Worm (Caenorhabditis elegans) whole organism, young adult: Measurements from ENCODE around the gene cox-10.

Source experiments
- F23B12.7 ChIP-seq: sonication (generic microtip); optimal IDR thresholded peaks from 2 replicates; lab custom pipeline; 2017; ENCODE audit warnings: missing genetic modification characterization, mild to moderate bottlenecking, missing compliant biosample characterization, antibody characterized with exemption, moderate library complexity; ENCODE audit not compliant: insufficient read depth
- F37B4.10 ChIP-seq: fragments of 200-800 bp; sonication (Bioruptor generic); IDR thresholded peaks from 2 replicates; pipeline ENCODE4 v1.3.6; 2022; ENCODE audit warnings: missing genetic modification characterization, missing compliant biosample characterization
- F49E8.2 ChIP-seq: sonication (generic microtip); optimal IDR thresholded peaks from 3 replicates; lab custom pipeline; 2017; ENCODE audit warnings: missing genetic modification characterization, mild to moderate bottlenecking, missing compliant biosample characterization, antibody characterized with exemption, moderate library complexity; ENCODE audit not compliant: insufficient read depth
- F52B5.7 ChIP-seq: sonication (generic microtip); optimal IDR thresholded peaks from 2 replicates; lab custom pipeline; 2016; ENCODE audit warnings: mild to moderate bottlenecking, missing genetic modification characterization, missing compliant biosample characterization
- F55B11.4 ChIP-seq: sonication (generic microtip); optimal IDR thresholded peaks from 2 replicates; lab custom pipeline; 2016; ENCODE audit warnings: missing compliant biosample characterization, missing genetic modification characterization, borderline replicate concordance; ENCODE audit not compliant: insufficient read depth
- Y53F4B.3 ChIP-seq: fragments of 200-800 bp; sonication (Bioruptor generic); IDR thresholded peaks from 2 replicates; pipeline ENCODE4 v1.3.6; 2022; ENCODE audit warnings: missing genetic modification reagents, missing genetic modification characterization, missing compliant biosample characterization
- Y53G8AR.9 ChIP-seq: fragments of 200-800 bp; sonication (Bioruptor generic); conservative IDR thresholded peaks from 2 replicates; pipeline ENCODE4 v1.3.6; 2022; ENCODE audit warnings: missing genetic modification reagents, missing genetic modification characterization, missing compliant biosample characterization
- Y95B8A.8 ChIP-seq: fragments of 200-800 bp; sonication (Bioruptor generic); IDR thresholded peaks from 2 replicates; pipeline ENCODE4 v1.3.6; 2022; ENCODE audit warnings: missing genetic modification reagents, missing genetic modification characterization, missing compliant biosample characterization
- ZK185.1 ChIP-seq: sonication (generic microtip); optimal IDR thresholded peaks from 2 replicates; lab custom pipeline; 2016; ENCODE audit warnings: mild to moderate bottlenecking, missing genetic modification characterization, missing compliant biosample characterization; ENCODE audit not compliant: poor library complexity, severe bottlenecking
- ama-1 ChIP-seq, 3 experiments: fragments of 150-350 bp in 1 of 3; sonication (generic microtip) in 2 of 3; optimal IDR thresholded peaks; 2 replicates each; lab custom pipeline; 2014 to 2018; ENCODE audit warnings: missing biosample characterization in 2 of 3, missing genetic modification characterization in 2 of 3, missing genetic modification reagents in 2 of 3
- atf-7 ChIP-seq: sonication (generic microtip); optimal IDR thresholded peaks from 2 replicates; lab custom pipeline; 2017; ENCODE audit warnings: mild to moderate bottlenecking, missing genetic modification characterization, missing compliant biosample characterization
- attf-3 ChIP-seq: fragments of 200-800 bp; sonication (Bioruptor generic); conservative IDR thresholded peaks from 2 replicates; pipeline ENCODE4 v1.3.6; 2022; ENCODE audit warnings: missing genetic modification reagents, missing genetic modification characterization, missing compliant biosample characterization
- attf-5 ChIP-seq: fragments of 200-800 bp; sonication (Bioruptor generic); optimal IDR thresholded peaks from 2 replicates; lab custom pipeline; 2018; ENCODE audit warnings: mild to moderate bottlenecking, missing genetic modification characterization, missing compliant biosample characterization
- cebp-1 ChIP-seq, 2 experiments: fragments of 200-800 bp in 1 of 2; sonication (Bioruptor generic) in 1 of 2; sonication (generic microtip) in 1 of 2; IDR thresholded peaks in 1 of 2; optimal IDR thresholded peaks in 1 of 2; 2 replicates each; pipeline versions ENCODE4 v1.3.6 to Lab custom; 2017 to 2022; ENCODE audit warnings: missing compliant biosample characterization in 2 of 2, missing genetic modification characterization in 2 of 2, mild to moderate bottlenecking in 1 of 2, missing genetic modification reagents in 1 of 2, moderate library complexity in 1 of 2
- ceh-100 ChIP-seq: fragments of 200-800 bp; sonication (Bioruptor generic); IDR thresholded peaks from 2 replicates; pipeline ENCODE4 v1.3.6; 2022; ENCODE audit warnings: missing genetic modification reagents, missing genetic modification characterization, missing compliant biosample characterization
- dpff-1 ChIP-seq: sonication (generic microtip); optimal IDR thresholded peaks from 2 replicates; lab custom pipeline; 2017; ENCODE audit warnings: mild to moderate bottlenecking, missing genetic modification characterization, missing compliant biosample characterization
- efl-1 ChIP-seq: fragments of 150-350 bp; optimal IDR thresholded peaks from 2 replicates; lab custom pipeline; 2014; ENCODE audit warnings: missing biosample characterization, missing genetic modification reagents, missing genetic modification characterization
- egrh-3 ChIP-seq: fragments of 200-800 bp; sonication (Bioruptor generic); IDR thresholded peaks from 2 replicates; pipeline ENCODE4 v1.3.6; 2022; ENCODE audit warnings: missing genetic modification reagents, missing genetic modification characterization, missing compliant biosample characterization
- fkh-3 ChIP-seq: sonication (generic microtip); optimal IDR thresholded peaks from 2 replicates; lab custom pipeline; 2016; ENCODE audit warnings: mild to moderate bottlenecking, missing genetic modification characterization, missing compliant biosample characterization
- hlh-12 ChIP-seq: sonication (generic microtip); optimal IDR thresholded peaks from 2 replicates; lab custom pipeline; 2016; ENCODE audit warnings: missing genetic modification characterization, missing compliant biosample characterization
- lin-35 ChIP-seq, 3 experiments: fragments of 150-350 bp in 2 of 3; sonication (generic microtip) in 1 of 3; optimal IDR thresholded peaks; 2 replicates each; lab custom pipeline; 2014 to 2018; ENCODE audit warnings: missing biosample characterization in 3 of 3, missing genetic modification characterization in 3 of 3, missing genetic modification reagents in 3 of 3
- lin-40 ChIP-seq: sonication (generic microtip); optimal IDR thresholded peaks from 2 replicates; lab custom pipeline; 2016; ENCODE audit warnings: missing genetic modification characterization, mild to moderate bottlenecking, missing compliant biosample characterization, missing genotype, missing genetic modification reagents
- lin-54 ChIP-seq: fragments of 200-800 bp; sonication (Bioruptor generic); optimal IDR thresholded peaks from 2 replicates; lab custom pipeline; 2018; ENCODE audit warnings: mild to moderate bottlenecking, missing genetic modification characterization, missing compliant biosample characterization
- lsl-1 ChIP-seq: fragments of 200-800 bp; sonication (Bioruptor generic); optimal IDR thresholded peaks from 2 replicates; lab custom pipeline; 2018; ENCODE audit warnings: mild to moderate bottlenecking, missing genetic modification characterization, moderate library complexity, missing compliant biosample characterization
- mcd-1 ChIP-seq: fragments of 200-800 bp; sonication (Bioruptor generic); IDR thresholded peaks from 2 replicates; pipeline ENCODE4 v1.3.6; 2022; ENCODE audit warnings: missing genetic modification reagents, missing genetic modification characterization, missing compliant biosample characterization
- nfya-2 ChIP-seq: fragments of 200-800 bp; sonication (Bioruptor generic); IDR thresholded peaks from 2 replicates; pipeline ENCODE4 v1.3.6; 2022; ENCODE audit warnings: missing genetic modification reagents, missing genetic modification characterization, missing compliant biosample characterization
- nfyb-1 ChIP-seq: fragments of 200-800 bp; sonication (Bioruptor generic); IDR thresholded peaks from 2 replicates; pipeline ENCODE4 v1.3.6; 2022; ENCODE audit warnings: missing genetic modification reagents, missing genetic modification characterization, missing compliant biosample characterization
- nhr-179 ChIP-seq: sonication (generic microtip); optimal IDR thresholded peaks from 2 replicates; lab custom pipeline; 2016; ENCODE audit warnings: mild to moderate bottlenecking, missing genetic modification characterization, missing compliant biosample characterization
- rcor-1 ChIP-seq: fragments of 200-800 bp; sonication (Bioruptor generic); IDR thresholded peaks from 2 replicates; pipeline ENCODE4 v1.3.6; 2022; ENCODE audit warnings: missing genetic modification reagents, missing genetic modification characterization, missing compliant biosample characterization
- somi-1 ChIP-seq: fragments of 200-800 bp; sonication (Bioruptor generic); optimal IDR thresholded peaks from 2 replicates; lab custom pipeline; 2018; ENCODE audit warnings: mild to moderate bottlenecking, missing genetic modification characterization, missing compliant biosample characterization
- sptf-2 ChIP-seq: fragments of 200-800 bp; sonication (Bioruptor generic); optimal IDR thresholded peaks from 2 replicates; lab custom pipeline; 2018; ENCODE audit warnings: mild to moderate bottlenecking, missing genetic modification characterization, missing compliant biosample characterization
- tbp1 ChIP-seq: fragments of 200-800 bp; sonication (Bioruptor generic); optimal IDR thresholded peaks from 2 replicates; lab custom pipeline; 2018; ENCODE audit warnings: mild to moderate bottlenecking, missing genetic modification characterization, missing compliant biosample characterization
- tbx-9 ChIP-seq: sonication (generic microtip); optimal IDR thresholded peaks from 2 replicates; lab custom pipeline; 2016; ENCODE audit warnings: borderline replicate concordance, missing genetic modification characterization, inconsistent platforms, missing compliant biosample characterization
- tlf-1 ChIP-seq: fragments of 200-800 bp; sonication (Bioruptor generic); optimal IDR thresholded peaks from 2 replicates; lab custom pipeline; 2018; ENCODE audit warnings: mild to moderate bottlenecking, missing genetic modification characterization, missing compliant biosample characterization
- unc-130 ChIP-seq: sonication (generic microtip); optimal IDR thresholded peaks from 2 replicates; lab custom pipeline; 2016; ENCODE audit warnings: missing genetic modification reagents, missing genetic modification characterization, missing compliant biosample characterization
- unc-62 ChIP-seq: fragments of 150-350 bp; optimal IDR thresholded peaks from 2 replicates; lab custom pipeline; 2014; ENCODE audit warnings: missing biosample characterization, missing genetic modification reagents, missing genetic modification characterization
- xnd-1 ChIP-seq: sonication (generic microtip); optimal IDR thresholded peaks from 2 replicates; lab custom pipeline; 2016; ENCODE audit warnings: missing genotype, missing genetic modification reagents, missing genetic modification characterization, missing compliant biosample characterization
- ztf-25 ChIP-seq: fragments of 200-800 bp; sonication (Bioruptor generic); IDR thresholded peaks from 2 replicates; pipeline ENCODE4 v1.3.6; 2022; ENCODE audit warnings: missing genetic modification reagents, missing genetic modification characterization, missing compliant biosample characterization
- ztf-26 ChIP-seq: sonication (generic microtip); optimal IDR thresholded peaks from 2 replicates; lab custom pipeline; 2017; ENCODE audit warnings: missing genetic modification characterization, missing compliant biosample characterization
- ztf-6 ChIP-seq: fragments of 200-800 bp; sonication (Bioruptor generic); IDR thresholded peaks from 2 replicates; pipeline ENCODE4 v1.3.6; 2022; ENCODE audit warnings: missing genetic modification reagents, missing genetic modification characterization, missing compliant biosample characterization

The cox-10 gene

ce11 chrII:12679635-12680034, at the start of gene cox-10, which contains the start of gene Y38E10A.33:
TSS of gene cox-10 (plus strand) at chrII:12679954.
TSS of gene Y38E10A.33 (minus strand) at chrII:12679646.
- TF ChIP-seq F49E8.2 (tag; lab: Kevin White, UChicago) (no peak), cebp-1 (GFP tag; IDR thresholded peaks at IDR 0.05; lab: Robert Waterston, UW) (no peak), cebp-1 (tag; optimal IDR thresholded peaks at IDR 0.05; lab: Kevin White, UChicago) (peak; percentile 11), efl-1 (GFP tag; lab: Kevin White, UChicago) (peak; percentile 54), atf-7 (tag; lab: Kevin White, UChicago) (no peak), ceh-100 (no peak), sptf-2 (GFP tag; lab: Kevin White, UChicago) (no peak), nhr-179 (tag; lab: Kevin White, UChicago) (no peak), attf-3 (GFP tag; lab: Robert Waterston, UW) (peak; percentile 98), nfyb-1 (GFP tag; lab: Robert Waterston, UW) (no peak), attf-5 (no peak), tlf-1 (GFP tag; lab: Kevin White, UChicago) (no peak), Y95B8A.8 (GFP tag; lab: Robert Waterston, UW) (no peak), lin-35 (GFP tag; optimal IDR thresholded peaks at IDR 0.05; lab: Kevin White, UChicago) (peak in 1 of 3 experiments; percentile 74), unc-130 (GFP tag; lab: Kevin White, UChicago) (no peak), tbp1 (no peak), ztf-26 (tag; lab: Kevin White, UChicago) (no peak), lin-40 (peak; percentile 27), rcor-1 (GFP tag; lab: Robert Waterston, UW) (no peak), dpff-1 (no peak), F55B11.4 (tag; lab: Kevin White, UChicago) (no peak), Y53G8AR.9 (GFP tag; lab: Robert Waterston, UW) (no peak), ztf-6 (no peak), mcd-1 (GFP tag; lab: Robert Waterston, UW) (peak; percentile 67), lsl-1 (GFP tag; lab: Kevin White, UChicago) (no peak), lin-54 (GFP tag; lab: Kevin White, UChicago) (peak; percentile 72), F37B4.10 (no peak), fkh-3 (tag; lab: Kevin White, UChicago) (no peak), unc-62 (GFP tag; lab: Kevin White, UChicago) (no peak), tbx-9 (no peak), F52B5.7 (tag; lab: Kevin White, UChicago) (no peak), somi-1 (no peak), F23B12.7 (peak; percentile 28), hlh-12 (tag; lab: Kevin White, UChicago) (no peak), ama-1 (optimal IDR thresholded peaks at IDR 0.05; lab: Kevin White, UChicago) (no peak), ama-1 (GFP tag; optimal IDR thresholded peaks at IDR 0.05; lab: Kevin White, UChicago) (no peak)
- TF ChIP-seq, all 124 proteins: peak for 8

DNA sequence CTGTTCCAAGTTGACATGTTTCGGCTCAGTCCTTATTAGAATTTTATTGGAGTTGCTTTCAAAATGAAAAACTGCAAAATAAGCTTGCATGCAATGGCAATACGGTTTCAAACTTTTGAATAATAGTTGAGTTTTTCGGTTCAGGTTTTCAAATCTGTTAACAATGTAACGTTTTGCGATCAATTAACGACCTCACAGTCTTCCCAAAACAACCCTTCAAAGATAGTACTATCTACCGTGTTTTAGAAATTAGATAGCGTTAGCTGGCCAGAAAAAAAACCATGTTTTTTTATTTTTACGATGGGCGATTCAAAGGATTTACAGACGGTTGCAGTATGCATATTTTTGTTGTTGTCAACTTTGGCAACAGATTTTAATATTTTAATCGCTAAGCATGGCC, 48.9 kb upstream of the cox-10 start, which contains the start of gene Y38E10A.34:
Gene Y38E10A.34, plus strand, starts transcription at position 301 of the 400 bp plus-strand sequence.
- no peak for TF ChIP-seq unc-62 (GFP tag; lab: Kevin White, UChicago)
- TF ChIP-seq nfya-2 (GFP tag; lab: Robert Waterston, UW) = no peak
- TF ChIP-seq Y53F4B.3 (GFP tag; lab: Robert Waterston, UW) = no peak
- no peak for TF ChIP-seq ztf-25 (GFP tag; lab: Robert Waterston, UW)
- TF ChIP-seq dpff-1 = no peak
- TF ChIP-seq ama-1 (optimal IDR thresholded peaks at IDR 0.05; lab: Kevin White, UChicago) = no peak
- TF ChIP-seq ama-1 (GFP tag; optimal IDR thresholded peaks at IDR 0.05; lab: Kevin White, UChicago) = no peak
- no peak for TF ChIP-seq xnd-1 (tag; lab: Kevin White, UChicago)
- TF ChIP-seq Y95B8A.8 (GFP tag; lab: Robert Waterston, UW) = no peak
- no peak for TF ChIP-seq ZK185.1 (tag; lab: Kevin White, UChicago)
- TF ChIP-seq egrh-3 = no peak
